Fruit fly (Drosophila melanogaster) whole organism, embryonic: ENCODE results near the gene CG43116.

Source experiments
- CG10274 ChIP-seq: fragments of 200-800 bp; sonication (Bioruptor generic); optimal IDR thresholded peaks from 3 replicates; lab custom pipeline; 2017; ENCODE audit warnings: missing biosample characterization, mild to moderate bottlenecking, missing genetic modification characterization
- CG10431 ChIP-seq: fragments of 200-800 bp; sonication (Bioruptor generic); optimal IDR thresholded peaks from 3 replicates; lab custom pipeline; 2018; ENCODE audit warnings: missing biosample characterization, mild to moderate bottlenecking, missing genetic modification characterization
- CG11456 ChIP-seq: fragments of 200-800 bp; sonication (Bioruptor generic); IDR thresholded peaks from 3 replicates; pipeline ENCODE4 v1.3.6; 2022; ENCODE audit warnings: missing biosample characterization, missing genetic modification characterization
- CG11560 ChIP-seq: fragments of 200-800 bp; sonication (Bioruptor generic); IDR thresholded peaks from 3 replicates; pipeline ENCODE4 v1.3.6; 2022; ENCODE audit warnings: missing biosample characterization, missing genetic modification characterization
- CG11696 ChIP-seq: fragments of 200-800 bp; sonication (Bioruptor generic); IDR thresholded peaks from 2 replicates; pipeline ENCODE4 v1.3.6; 2022; ENCODE audit warnings: missing biosample characterization, missing genetic modification characterization
- CG13123 ChIP-seq: fragments of 200-800 bp; sonication (Bioruptor generic); optimal IDR thresholded peaks from 2 replicates; lab custom pipeline; 2016; ENCODE audit warnings: missing biosample characterization, missing genetic modification characterization
- CG13287 ChIP-seq: fragments of 200-800 bp; sonication (Bioruptor generic); IDR thresholded peaks from 2 replicates; pipeline ENCODE4 v1.3.6; 2022; ENCODE audit warnings: missing biosample characterization, missing genetic modification characterization; ENCODE audit not compliant: partially characterized antibody
- CG13296 ChIP-seq: fragments of 200-800 bp; sonication (Bioruptor generic); optimal IDR thresholded peaks from 3 replicates; lab custom pipeline; 2018; ENCODE audit warnings: missing biosample characterization, mild to moderate bottlenecking, missing genetic modification characterization
- CG13775 ChIP-seq: fragments of 200-800 bp; sonication (Bioruptor generic); optimal IDR thresholded peaks from 3 replicates; lab custom pipeline; 2017; ENCODE audit warnings: missing biosample characterization, mild to moderate bottlenecking, missing genetic modification characterization
- CG13894 ChIP-seq: fragments of 200-800 bp; sonication (Bioruptor generic); optimal IDR thresholded peaks from 3 replicates; lab custom pipeline; 2018; ENCODE audit warnings: missing biosample characterization, mild to moderate bottlenecking, missing genetic modification characterization, moderate library complexity
- CG15269 ChIP-seq: fragments of 200-800 bp; sonication (Bioruptor generic); optimal IDR thresholded peaks from 2 replicates; lab custom pipeline; 2018; ENCODE audit warnings: missing biosample characterization, mild to moderate bottlenecking, missing genetic modification characterization, moderate library complexity
- CG17328 ChIP-seq: fragments of 200-800 bp; sonication (Bioruptor generic); IDR thresholded peaks from 2 replicates; pipeline ENCODE4 v1.3.6; 2022; ENCODE audit warnings: missing biosample characterization, missing genetic modification characterization
- CG17359 ChIP-seq: fragments of 200-800 bp; sonication (Bioruptor generic); optimal IDR thresholded peaks from 3 replicates; lab custom pipeline; 2018; ENCODE audit warnings: missing biosample characterization, mild to moderate bottlenecking, missing genetic modification characterization, moderate library complexity
- CG1832 ChIP-seq: fragments of 200-800 bp; sonication (Bioruptor generic); optimal IDR thresholded peaks from 2 replicates; lab custom pipeline; 2017; ENCODE audit warnings: missing biosample characterization, mild to moderate bottlenecking, missing genetic modification characterization, inconsistent platforms
- CG18764 ChIP-seq: fragments of 200-800 bp; sonication (Bioruptor generic); optimal IDR thresholded peaks from 3 replicates; lab custom pipeline; 2016; ENCODE audit warnings: missing biosample characterization, missing genetic modification characterization
- CG2120 ChIP-seq: fragments of 200-800 bp; sonication (Bioruptor generic); optimal IDR thresholded peaks from 3 replicates; lab custom pipeline; 2016; ENCODE audit warnings: missing biosample characterization, missing genetic modification characterization
- CG32767 ChIP-seq: fragments of 200-800 bp; sonication (Bioruptor generic); IDR thresholded peaks from 2 replicates; pipeline ENCODE4 v1.3.6; 2022; ENCODE audit warnings: missing biosample characterization, missing genetic modification characterization
- CG34224 ChIP-seq: fragments of 200-800 bp; sonication (Bioruptor generic); IDR thresholded peaks from 3 replicates; pipeline ENCODE4 v1.3.6; 2022; ENCODE audit warnings: missing biosample characterization, missing genetic modification characterization; ENCODE audit not compliant: partially characterized antibody
- CG4404 ChIP-seq: fragments of 200-800 bp; sonication (Bioruptor generic); IDR thresholded peaks from 2 replicates; pipeline ENCODE4 v1.3.6; 2022; ENCODE audit warnings: missing biosample characterization, missing genetic modification characterization
- CG4617 ChIP-seq: fragments of 200-800 bp; sonication (Bioruptor generic); optimal IDR thresholded peaks from 3 replicates; lab custom pipeline; 2016; ENCODE audit warnings: missing biosample characterization, missing genetic modification characterization, borderline replicate concordance
- CG6689 ChIP-seq: fragments of 200-800 bp; sonication (Bioruptor generic); IDR thresholded peaks from 2 replicates; pipeline ENCODE4 v1.3.6; 2022; ENCODE audit warnings: missing biosample characterization, missing genetic modification characterization
- CG7839 ChIP-seq: fragments of 200-800 bp; sonication (Bioruptor generic); optimal IDR thresholded peaks from 3 replicates; lab custom pipeline; 2018; ENCODE audit warnings: missing biosample characterization, mild to moderate bottlenecking, missing genetic modification characterization, moderate library complexity
- CkIIα-i1 ChIP-seq: fragments of 200-800 bp; sonication (Bioruptor generic); IDR thresholded peaks from 2 replicates; pipeline ENCODE4 v1.3.6; 2022; ENCODE audit warnings: missing biosample characterization, missing genetic modification characterization
- Doc2 ChIP-seq: fragments of 200-800 bp; sonication (Bioruptor generic); IDR thresholded peaks from 2 replicates; pipeline ENCODE4 v1.3.6; 2022; ENCODE audit warnings: missing biosample characterization, missing genetic modification characterization
- Eip74EF ChIP-seq, 2 experiments: fragments of 200-800 bp in 1 of 2; fragments of >200 bp in 1 of 2; sonication (Bioruptor generic) in 1 of 2; optimal IDR thresholded peaks; 2 replicates each; lab custom pipeline; 2017 to 2019; ENCODE audit warnings: missing biosample characterization in 2 of 2, missing genetic modification characterization in 2 of 2, mild to moderate bottlenecking in 1 of 2, moderate library complexity in 1 of 2
- Fer2 ChIP-seq: fragments of 200-800 bp; sonication (Bioruptor generic); optimal IDR thresholded peaks from 2 replicates; lab custom pipeline; 2018; ENCODE audit warnings: missing biosample characterization, mild to moderate bottlenecking, missing genetic modification characterization, moderate library complexity
- HLH54F ChIP-seq: fragments of 200-800 bp; sonication (Bioruptor generic); optimal IDR thresholded peaks from 3 replicates; lab custom pipeline; 2016; ENCODE audit warnings: missing biosample characterization, missing genetic modification characterization
- Hand ChIP-seq: fragments of 200-800 bp; sonication (Bioruptor generic); optimal IDR thresholded peaks from 2 replicates; lab custom pipeline; 2017; ENCODE audit warnings: mild to moderate bottlenecking, missing biosample characterization, missing genetic modification reagents, missing genetic modification characterization
- MBD-R2 ChIP-seq: fragments of 200-800 bp; sonication (Bioruptor generic); IDR thresholded peaks from 2 replicates; pipeline ENCODE4 v1.3.6; 2022; ENCODE audit warnings: missing biosample characterization, missing genetic modification characterization
- Nf-YB ChIP-seq: fragments of 200-800 bp; sonication (Bioruptor generic); optimal IDR thresholded peaks from 3 replicates; lab custom pipeline; 2019; ENCODE audit warnings: missing biosample characterization, mild to moderate bottlenecking, missing genetic modification characterization, moderate library complexity
- Optix ChIP-seq: fragments of 200-800 bp; sonication (Bioruptor generic); IDR thresholded peaks from 3 replicates; pipeline ENCODE4 v1.3.6; 2022; ENCODE audit warnings: missing biosample characterization, missing genetic modification characterization
- Sry-δ ChIP-seq: fragments of 200-800 bp; sonication (Bioruptor generic); optimal IDR thresholded peaks from 2 replicates; lab custom pipeline; 2016; ENCODE audit warnings: missing biosample characterization, missing genetic modification characterization
- TFAM ChIP-seq: fragments of 200-800 bp; sonication (Bioruptor generic); optimal IDR thresholded peaks from 2 replicates; lab custom pipeline; 2017; ENCODE audit warnings: missing biosample characterization, missing genetic modification characterization, inconsistent platforms
- Taf1 ChIP-seq: fragments of 200-800 bp; sonication (Bioruptor generic); IDR thresholded peaks from 2 replicates; pipeline ENCODE4 v1.3.6; 2022; ENCODE audit warnings: missing biosample characterization, missing genetic modification characterization
- ase ChIP-seq: fragments of 200-800 bp; sonication (Bioruptor generic); IDR thresholded peaks from 3 replicates; pipeline ENCODE4 v1.3.6; 2022; ENCODE audit warnings: missing biosample characterization, missing genetic modification characterization
- crp ChIP-seq, 2 experiments: fragments of 200-800 bp; sonication (Bioruptor generic); optimal IDR thresholded peaks; 2 replicates in 1 of 2; 3 replicates in 1 of 2; lab custom pipeline; 2017; ENCODE audit warnings: missing biosample characterization in 2 of 2, missing genetic modification characterization in 2 of 2, mild to moderate bottlenecking in 1 of 2, moderate library complexity in 1 of 2
- dati ChIP-seq: fragments of 200-800 bp; sonication (Bioruptor generic); IDR thresholded peaks from 2 replicates; pipeline ENCODE4 v1.3.6; 2022; ENCODE audit warnings: missing biosample characterization, missing genetic modification characterization
- gce ChIP-seq: fragments of 200-800 bp; sonication (Bioruptor generic); IDR thresholded peaks from 3 replicates; pipeline ENCODE4 v1.3.6; 2022; ENCODE audit warnings: missing biosample characterization, missing genetic modification characterization
- h ChIP-seq: fragments of >200 bp; optimal IDR thresholded peaks from 2 replicates; lab custom pipeline; 2017
- insv ChIP-seq, 2 experiments: fragments of 200-800 bp; sonication (Bioruptor generic); optimal IDR thresholded peaks; 3 replicates each; lab custom pipeline; 2016 to 2018; ENCODE audit warnings: missing biosample characterization in 2 of 2, missing genetic modification characterization in 2 of 2
- kay ChIP-seq: fragments of 200-800 bp; sonication (Bioruptor generic); optimal IDR thresholded peaks from 2 replicates; lab custom pipeline; 2016; ENCODE audit warnings: missing biosample characterization, missing genetic modification characterization
- lab ChIP-seq: fragments of 200-800 bp; sonication (Bioruptor generic); optimal IDR thresholded peaks from 3 replicates; lab custom pipeline; 2017; ENCODE audit warnings: missing biosample characterization, missing genetic modification characterization, mild to moderate bottlenecking, moderate library complexity, missing genetic modification reagents
- prd ChIP-seq, 3 experiments: fragments of >200 bp in 2 of 3; fragments of 200-800 bp in 1 of 3; sonication (Bioruptor generic) in 1 of 3; optimal IDR thresholded peaks in 2 of 3; IDR thresholded peaks in 1 of 3; 2 replicates in 2 of 3; 3 replicates in 1 of 3; pipeline versions ENCODE4 v1.3.6 to Lab custom; 2017 to 2022; ENCODE audit warnings: missing biosample characterization in 1 of 3, missing genetic modification characterization in 1 of 3
- tin ChIP-seq: fragments of 200-800 bp; sonication (Bioruptor generic); optimal IDR thresholded peaks from 3 replicates; lab custom pipeline; 2016; ENCODE audit warnings: missing biosample characterization, missing genetic modification characterization
- unc-4 ChIP-seq: fragments of 200-800 bp; sonication (Bioruptor generic); IDR thresholded peaks from 2 replicates; pipeline ENCODE4 v1.3.6; 2022; ENCODE audit warnings: missing biosample characterization, missing genetic modification characterization; ENCODE audit not compliant: partially characterized antibody
- wor ChIP-seq: fragments of 200-800 bp; sonication (Bioruptor generic); IDR thresholded peaks from 2 replicates; pipeline ENCODE4 v1.3.6; 2022; ENCODE audit warnings: missing biosample characterization, missing genetic modification characterization
- z ChIP-seq: fragments of 200-800 bp; sonication (Bioruptor generic); IDR thresholded peaks from 3 replicates; pipeline ENCODE4 v1.3.6; 2022; ENCODE audit warnings: missing biosample characterization, missing genetic modification characterization

Gene CG43116

DNA sequence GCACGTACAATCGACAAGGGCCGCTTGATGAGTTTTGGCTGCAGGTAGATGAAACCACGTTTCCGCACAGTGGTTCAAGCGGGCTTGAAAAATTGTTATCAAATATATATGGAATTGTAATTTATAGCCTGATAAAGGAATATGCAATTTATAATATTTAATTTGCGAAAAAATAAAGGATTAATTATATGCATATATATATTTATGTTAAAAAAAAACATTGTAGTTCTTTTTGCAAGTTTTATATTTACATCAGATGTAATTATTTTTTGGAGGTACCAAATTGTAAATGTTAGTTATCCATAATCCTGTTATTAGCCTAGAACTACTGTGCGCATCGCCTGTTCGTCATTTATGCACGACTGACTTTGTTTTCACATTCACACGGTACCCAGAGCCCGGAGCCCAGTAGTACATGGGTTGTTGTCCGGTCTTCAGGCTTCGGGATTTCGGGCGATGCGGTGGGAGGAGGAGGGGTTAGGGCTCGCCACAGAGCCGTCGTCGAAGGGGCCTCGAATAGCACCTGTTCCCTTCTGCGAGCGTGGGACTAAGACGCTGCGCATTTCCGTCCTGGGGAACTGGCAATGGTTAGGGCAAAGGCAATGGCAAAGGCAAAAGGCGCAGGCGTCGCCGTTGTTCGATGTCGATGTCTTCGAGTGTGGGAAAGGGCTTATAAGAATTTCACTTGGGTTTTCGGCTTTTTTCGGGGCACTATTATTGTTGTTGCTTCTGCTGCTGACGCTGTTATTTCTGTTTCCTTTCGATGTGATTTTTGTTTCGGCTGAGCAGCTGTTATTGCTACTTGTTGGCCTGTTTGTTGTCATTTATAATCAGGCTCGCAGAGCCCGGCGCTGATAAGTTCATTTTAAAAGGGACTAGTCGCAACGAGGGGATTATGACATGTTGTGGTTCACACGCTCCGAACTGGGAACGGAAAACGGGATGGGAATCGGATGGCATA, 21.3 kb upstream of the CG43116 start (continued):
- no peak for TF ChIP-seq CG34224 (GFP tag; lab: Robert Waterston, UW)
- TF ChIP-seq CG11456 (GFP tag; lab: Robert Waterston, UW): no peak
- peak; percentile 35 for TF ChIP-seq CG18764 (GFP tag; lab: Kevin White, UChicago)
- TF ChIP-seq kay (GFP tag; lab: Kevin White, UChicago): peak; percentile 31
- TF ChIP-seq CG13296 (GFP tag; lab: Kevin White, UChicago): peak; percentile 32
- no peak for TF ChIP-seq MBD-R2 (GFP tag; lab: Robert Waterston, UW)
- TF ChIP-seq crp (GFP tag; optimal IDR thresholded peaks at IDR 0.05; lab: Kevin White, UChicago): peak in 1 of 2 experiments; percentile 34
- peak; percentile 82 for TF ChIP-seq CG17328 (GFP tag; lab: Robert Waterston, UW)
- no peak for TF ChIP-seq CG1832 (GFP tag; lab: Kevin White, UChicago)
- TF ChIP-seq Nf-YB (GFP tag; lab: Kevin White, UChicago): peak; percentile 78
- no peak for TF ChIP-seq HLH54F (GFP tag; lab: Kevin White, UChicago)
- no peak for TF ChIP-seq CG13894
- no peak for TF ChIP-seq Taf1 (GFP tag; lab: Robert Waterston, UW)
- no peak for TF ChIP-seq CG13287 (GFP tag; lab: Robert Waterston, UW)
- peak; percentile 25 for TF ChIP-seq lab (GFP tag; lab: Kevin White, UChicago)
- peak; percentile 49 for TF ChIP-seq CG10274 (GFP tag; lab: Kevin White, UChicago)
- TF ChIP-seq CG17359 (tag; lab: Kevin White, UChicago): peak; percentile 78
- peak; percentile 88 for TF ChIP-seq CG7839 (tag; lab: Kevin White, UChicago)
- peak; percentile 34 for TF ChIP-seq CG13123 (GFP tag; lab: Kevin White, UChicago)
- TF ChIP-seq CG13775 (GFP tag; lab: Kevin White, UChicago): peak; percentile 88
- peak; percentile 61 for TF ChIP-seq CG10431
- no peak for TF ChIP-seq Fer2 (tag; lab: Kevin White, UChicago)
- peak; percentile 94 for TF ChIP-seq CG4404
- no peak for TF ChIP-seq prd (optimal IDR thresholded peaks at IDR 0.05; lab: Kevin White, UChicago)
- TF ChIP-seq prd (GFP tag; IDR thresholded peaks at IDR 0.05; lab: Robert Waterston, UW): peak; percentile 85
- TF ChIP-seq TFAM (GFP tag; lab: Kevin White, UChicago): no peak
- TF ChIP-seq CG11560 (tag; lab: Robert Waterston, UW): no peak
- TF ChIP-seq Optix: no peak
- no peak for TF ChIP-seq Hand (GFP tag; lab: Kevin White, UChicago)
- no peak for TF ChIP-seq dati (GFP tag; lab: Robert Waterston, UW)
- peak; percentile 43; the same call in 1 of the 2 replicates for TF ChIP-seq wor (GFP tag; lab: Robert Waterston, UW)
- TF ChIP-seq h (lab: Kevin White, UChicago): peak; percentile 38
- peak; percentile 70 for TF ChIP-seq tin (GFP tag; lab: Kevin White, UChicago)
- peak in 1 of 2 experiments; percentile 73 for TF ChIP-seq Eip74EF (GFP tag; optimal IDR thresholded peaks at IDR 0.05; lab: Kevin White, UChicago)
- TF ChIP-seq CG4617 (GFP tag; lab: Kevin White, UChicago): peak; percentile 62
- TF ChIP-seq CG11696 (GFP tag; lab: Robert Waterston, UW): no peak
- no peak for TF ChIP-seq CG2120 (GFP tag; lab: Kevin White, UChicago)
- TF ChIP-seq CG6689: peak; percentile 87
- TF ChIP-seq gce (GFP tag; lab: Robert Waterston, UW): 0 out of 3 replicates have a peak, but pooled peaks have one; percentile 44
- TF ChIP-seq CG32767 (GFP tag; lab: Robert Waterston, UW): peak; percentile 70
- no peak for TF ChIP-seq CkIIα-i1 (GFP tag; lab: Robert Waterston, UW)
- no peak for TF ChIP-seq Sry-δ (GFP tag; lab: Kevin White, UChicago)
- no peak for TF ChIP-seq Doc2 (GFP tag; lab: Robert Waterston, UW)
- TF ChIP-seq insv (GFP tag; optimal IDR thresholded peaks at IDR 0.05; lab: Kevin White, UChicago): peak in 1 of 2 experiments; percentile 81
- TF ChIP-seq z: 0 out of 3 replicates have a peak, but pooled peaks have one; percentile 4
- no peak for TF ChIP-seq ase
- no peak for TF ChIP-seq unc-4 (GFP tag; lab: Robert Waterston, UW)
- peak; percentile 75 for TF ChIP-seq CG15269 (tag; lab: Kevin White, UChicago)
